Fruit fly (Drosophila melanogaster): ENCODE results near the gene CG2201.
A peak's percentile ranks its signal among the peaks of the same experiment; 100 is the strongest.

The CG2201 gene

DNA sequence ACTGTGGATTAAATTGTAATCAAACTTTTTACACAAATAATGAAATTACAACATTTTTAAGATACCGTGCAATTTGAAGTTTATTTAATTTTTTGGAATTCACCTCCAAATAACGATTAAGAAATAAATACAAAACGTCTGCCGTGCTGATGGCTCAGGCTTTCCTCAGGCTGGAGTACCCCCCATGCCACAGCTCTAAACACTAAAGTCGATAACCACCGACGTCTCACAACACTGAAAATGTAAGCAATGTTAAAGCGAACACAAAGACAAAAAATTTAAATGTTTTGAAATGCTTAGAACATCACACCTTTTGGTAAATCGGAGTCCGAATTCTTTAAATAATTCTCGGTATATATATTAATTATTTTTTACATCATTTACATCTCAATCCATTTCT is 33.5 kb upstream of the CG2201 start (continued):
- TF ChIP-seq Dp (GFP tag; optimal IDR thresholded peaks at IDR 0.05) (peak; percentile 65), Dek (tag; optimal IDR thresholded peaks at IDR 0.05) (no peak), Ssrp (tag; optimal IDR thresholded peaks at IDR 0.05) (peak; percentile 36), sna (GFP tag; IDR thresholded peaks at IDR 0.05; ENCODE audit: partially characterized antibody) (no peak), otp (GFP tag; IDR thresholded peaks at IDR 0.05) (no peak), tx (GFP tag; optimal IDR thresholded peaks at IDR 0.05) (peak; percentile 64), Hr78 (GFP tag; optimal IDR thresholded peaks at IDR 0.05) (no peak), aop (GFP tag; IDR thresholded peaks at IDR 0.05) (no peak), GATAe (GFP tag; conservative IDR thresholded peaks at IDR 0.05) (no peak), CG2120 (GFP tag; optimal IDR thresholded peaks at IDR 0.05) (peak; percentile 80), dpn (GFP tag; optimal IDR thresholded peaks at IDR 0.05) (peak; percentile 51 to 69), sd (tag; optimal IDR thresholded peaks at IDR 0.05) (no peak), fru (optimal IDR thresholded peaks at IDR 0.05) (no peak), CG10543 (GFP tag; optimal IDR thresholded peaks at IDR 0.05) (peak; percentile 48), CG8089 (GFP tag; optimal IDR thresholded peaks at IDR 0.05) (peak; percentile 64), CG2129 (GFP tag; IDR thresholded peaks at IDR 0.05; ENCODE audit: partially characterized antibody) (no peak), CG13287 (GFP tag; IDR thresholded peaks at IDR 0.05; ENCODE audit: partially characterized antibody) (peak; percentile 49), h (optimal IDR thresholded peaks at IDR 0.05) (no peak), sens (GFP tag) (peak; percentile 85), Optix (GFP tag; IDR thresholded peaks at IDR 0.05) (no peak), bab2 (GFP tag; optimal IDR thresholded peaks at IDR 0.05) (peak; percentile 61), mam (GFP tag; optimal IDR thresholded peaks at IDR 0.05) (peak; percentile 69), Hsf (GFP tag; optimal IDR thresholded peaks at IDR 0.05) (peak; percentile 61), CG1602 (GFP tag; optimal IDR thresholded peaks at IDR 0.05) (peak; percentile 27), Pdp1 (GFP tag; optimal IDR thresholded peaks at IDR 0.05) (peak; percentile 42 to 66), lab (GFP tag; optimal IDR thresholded peaks at IDR 0.05) (no peak), ems (GFP tag; optimal IDR thresholded peaks at IDR 0.05) (peak; percentile 69), CG16813 (GFP tag; IDR thresholded peaks at IDR 0.05; ENCODE audit: partially characterized antibody) (0 out of 3 replicates have a peak, but pooled peaks have one; percentile 23), onecut (GFP tag; IDR thresholded peaks at IDR 0.05) (peak; percentile 70), sim (GFP tag; IDR thresholded peaks at IDR 0.05) (no peak), CG17802 (tag; optimal IDR thresholded peaks at IDR 0.05) (peak; percentile 85), H2.0 (GFP tag; IDR thresholded peaks at IDR 0.05) (peak; percentile 75; the same call in 1 of the 2 replicates), CG31441 (GFP tag; IDR thresholded peaks at IDR 0.05) (peak; percentile 56), amos (GFP tag; IDR thresholded peaks at IDR 0.05; ENCODE audit: partially characterized antibody) (0 out of 2 replicates have a peak, but pooled peaks have one; percentile 4), CG4282 (GFP tag; optimal IDR thresholded peaks at IDR 0.05) (no peak), inv (GFP tag; IDR thresholded peaks at IDR 0.05; ENCODE audit: partially characterized antibody) (no peak), CTCF (GFP tag; optimal IDR thresholded peaks at IDR 0.05) (peak; percentile 36), ac (GFP tag; optimal IDR thresholded peaks at IDR 0.05) (no peak), cg (GFP tag; optimal IDR thresholded peaks at IDR 0.05) (no peak), CG6254 (GFP tag; optimal IDR thresholded peaks at IDR 0.05) (no peak), CG11696 (GFP tag; IDR thresholded peaks at IDR 0.05) (peak; percentile 36; the same call in 1 of the 2 replicates), trh (GFP tag; optimal IDR thresholded peaks at IDR 0.05) (no peak), zf30C (GFP tag; optimal IDR thresholded peaks at IDR 0.05) (no peak), sug (tag; optimal IDR thresholded peaks at IDR 0.05) (peak; percentile 37), HmgZ (tag; optimal IDR thresholded peaks at IDR 0.05) (peak; percentile 49), fu2 (GFP tag; optimal IDR thresholded peaks at IDR 0.05) (peak; percentile 49), vfl (GFP tag; optimal IDR thresholded peaks at IDR 0.05) (peak; percentile 53), CG14860 (GFP tag; IDR thresholded peaks at IDR 0.05; ENCODE audit: partially characterized antibody) (no peak), CG7357 (GFP tag; IDR thresholded peaks at IDR 0.05) (peak; percentile 48; the same call in 2 of the 3 replicates), CG11398 (GFP tag; optimal IDR thresholded peaks at IDR 0.05) (peak; percentile 13), Eip74EF (GFP tag; optimal IDR thresholded peaks at IDR 0.05) (no peak)

Measured in whole organism, embryonic.